Worm (Caenorhabditis elegans) whole organism, late embryonic: ENCODE results near the gene pqn-42.

Source experiments
- ama-1 ChIP-seq: fragments of 150-350 bp; optimal IDR thresholded peaks from 2 replicates; lab custom pipeline; 2014
- ceh-45 ChIP-seq: fragments of 200-800 bp; sonication (Bioruptor generic); IDR thresholded peaks from 2 replicates; pipeline ENCODE4 v1.3.6; 2022; ENCODE audit warnings: missing genetic modification reagents, missing genetic modification characterization, missing compliant biosample characterization
- rnt-1 ChIP-seq: sonication (generic microtip); optimal IDR thresholded peaks from 2 replicates; lab custom pipeline; 2016; ENCODE audit warnings: missing genetic modification characterization, missing compliant biosample characterization
- sdc-2 ChIP-seq: sonication (generic microtip); optimal IDR thresholded peaks from 2 replicates; lab custom pipeline; 2016; ENCODE audit warnings: missing genotype, missing genetic modification characterization, missing compliant biosample characterization
- tbx-2 ChIP-seq: sonication (generic microtip); optimal IDR thresholded peaks from 2 replicates; lab custom pipeline; 2016; ENCODE audit warnings: missing genetic modification characterization, missing compliant biosample characterization
- zip-5 ChIP-seq: sonication (generic microtip); optimal IDR thresholded peaks from 2 replicates; lab custom pipeline; 2016; ENCODE audit warnings: missing genetic modification characterization, missing compliant biosample characterization

ce11 chrII:2503703-2504430 lies 45.1 kb upstream of the pqn-42 start:
- TF ChIP-seq ceh-45 (GFP tag; lab: Robert Waterston, UW) (no peak), sdc-2 (no peak), zip-5 (no peak), rnt-1 (tag; lab: Kevin White, UChicago) (no peak), ama-1 (lab: Kevin White, UChicago) (no peak), tbx-2 (no peak)
